Fruit fly (Drosophila melanogaster) whole organism, embryonic: ENCODE measurements around the gene Osi2.

Source experiments
- CG4404 ChIP-seq: fragments of 200-800 bp; sonication (Bioruptor generic); IDR thresholded peaks from 2 replicates; pipeline ENCODE4 v1.3.6; 2022; ENCODE audit warnings: missing biosample characterization, missing genetic modification characterization
- CG5180 ChIP-seq: fragments of 200-800 bp; sonication (Bioruptor generic); optimal IDR thresholded peaks from 3 replicates; lab custom pipeline; 2017; ENCODE audit warnings: missing biosample characterization, missing genetic modification characterization, mild to moderate bottlenecking, moderate library complexity, missing genetic modification reagents

dm6 chr3R:6211041-6211377 is 1.8 kb downstream of the Osi2 start:
- no peak for TF ChIP-seq CG5180 (GFP tag; lab: Kevin White, UChicago)
- no peak for TF ChIP-seq CG4404 (GFP tag; lab: Robert Waterston, UW)
